Fruit fly (Drosophila melanogaster) whole organism: ENCODE data around the gene CG18581.

Experiments
- CG8478 ChIP-seq: fragments of >200 bp; optimal IDR thresholded peaks from 2 replicates; lab custom pipeline; 2018; ENCODE audit warnings: inconsistent platforms
- Dll ChIP-seq: fragments of >200 bp; optimal IDR thresholded peaks from 2 replicates; lab custom pipeline; 2017
- EcR ChIP-seq, 2 experiments: fragments of >200 bp; optimal IDR thresholded peaks; 2 replicates each; lab custom pipeline; 2017; ENCODE audit warnings: missing biosample characterization in 2 of 2, missing genetic modification characterization in 2 of 2, missing genetic modification reagents in 2 of 2
- pan ChIP-seq: fragments of >200 bp; optimal IDR thresholded peaks from 2 replicates; lab custom pipeline; 2017
- psq ChIP-seq: fragments of >200 bp; optimal IDR thresholded peaks from 2 replicates; lab custom pipeline; 2017
- usp ChIP-seq: fragments of >200 bp; optimal IDR thresholded peaks from 2 replicates; lab custom pipeline; 2017; ENCODE audit warnings: missing biosample characterization, missing genetic modification characterization, mixed read lengths

CG18581 gene

DNA sequence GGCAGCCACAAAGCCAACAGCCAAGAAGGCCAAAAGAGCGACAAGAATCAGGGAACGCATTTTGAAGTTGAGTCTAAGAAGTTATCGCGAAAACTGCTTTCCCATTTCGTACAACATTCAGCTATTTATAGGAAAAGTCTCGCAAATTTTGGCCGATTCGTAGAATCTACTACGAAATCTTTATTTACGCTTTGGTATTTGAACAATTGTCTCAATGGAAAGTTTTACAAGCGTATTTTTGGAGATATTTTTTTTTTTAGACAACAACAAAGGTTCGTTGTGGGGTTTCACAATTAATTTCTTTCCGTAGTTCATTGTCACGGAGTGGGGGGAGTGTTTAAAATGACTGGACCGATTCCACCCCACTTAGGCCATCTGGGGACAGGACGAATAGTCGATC, 697 bp upstream of the CG18581 start, which contains the start of gene CG12310:
Gene CG12310 (minus strand): TSS at position 101 of the 400 bp plus-strand sequence.
- TF ChIP-seq Dll (lab: Kevin White, UChicago) (no peak), pan (no peak), usp (GFP tag; lab: Kevin White, UChicago) (no peak), CG8478 (lab: Kevin White, UChicago) (no peak), psq (no peak), EcR (GFP tag; optimal IDR thresholded peaks at IDR 0.05; lab: Kevin White, UChicago) (no peak)

- no peak for TF ChIP-seq psq
- TF ChIP-seq pan = no peak
- no peak for TF ChIP-seq usp (GFP tag; lab: Kevin White, UChicago)
- no peak for TF ChIP-seq Dll (lab: Kevin White, UChicago)
- no peak for TF ChIP-seq EcR (GFP tag; optimal IDR thresholded peaks at IDR 0.05; lab: Kevin White, UChicago)
- TF ChIP-seq CG8478 (lab: Kevin White, UChicago) = no peak
Observed at dm6 chr3L:15049395-15049794, 614 bp downstream of the CG18581 start, which contains the start of gene CG43678. TSS of gene CG43678 (minus strand) at chr3L:15049495.

DNA sequence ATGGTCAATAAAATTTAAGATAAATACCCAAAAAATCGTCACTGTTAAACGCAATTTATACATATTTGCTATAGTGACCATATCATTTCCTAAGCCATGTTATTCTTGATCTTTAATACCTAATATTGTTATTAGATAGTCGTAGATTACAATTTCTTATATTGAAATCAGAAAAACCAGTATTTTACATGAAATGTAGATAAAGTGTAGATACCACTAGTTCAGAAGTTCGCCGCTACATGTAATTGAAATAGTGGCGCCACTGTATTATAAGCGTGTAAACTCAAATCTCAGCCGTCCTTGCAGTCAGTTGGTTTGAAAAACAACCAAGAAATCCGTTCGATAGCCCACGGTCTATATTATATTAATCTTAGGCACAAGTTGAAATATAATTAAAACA, 1.9 kb downstream of the CG18581 start:
- TF ChIP-seq Dll (lab: Kevin White, UChicago) (no peak), pan (no peak), CG8478 (lab: Kevin White, UChicago) (no peak), psq (no peak), usp (GFP tag; lab: Kevin White, UChicago) (no peak), EcR (GFP tag; optimal IDR thresholded peaks at IDR 0.05; lab: Kevin White, UChicago) (no peak)

DNA sequence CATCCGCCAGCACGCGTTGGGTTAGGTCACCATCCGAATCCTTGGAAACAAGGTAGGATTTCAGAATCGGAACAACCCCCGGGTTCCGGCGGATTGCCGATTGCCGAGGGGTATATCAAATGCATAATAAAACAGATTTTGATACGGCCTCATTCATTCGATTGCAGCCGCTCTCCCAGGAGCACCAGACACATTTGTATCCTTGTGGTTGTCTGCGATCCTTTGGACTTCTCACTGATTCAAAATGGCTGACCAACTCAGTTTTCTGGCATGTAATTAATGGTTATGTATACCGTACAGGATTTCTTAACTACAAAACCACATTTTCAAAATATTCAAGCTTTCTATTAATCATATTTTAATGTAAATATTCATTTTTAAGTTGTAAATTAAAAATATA, 2.4 kb downstream of the CG18581 start:
- TF ChIP-seq CG8478 (lab: Kevin White, UChicago) = no peak
- TF ChIP-seq Dll (lab: Kevin White, UChicago) = no peak
- no peak for TF ChIP-seq usp (GFP tag; lab: Kevin White, UChicago)
- TF ChIP-seq EcR (GFP tag; optimal IDR thresholded peaks at IDR 0.05; lab: Kevin White, UChicago) = no peak
- TF ChIP-seq psq = no peak
- TF ChIP-seq pan = no peak

DNA sequence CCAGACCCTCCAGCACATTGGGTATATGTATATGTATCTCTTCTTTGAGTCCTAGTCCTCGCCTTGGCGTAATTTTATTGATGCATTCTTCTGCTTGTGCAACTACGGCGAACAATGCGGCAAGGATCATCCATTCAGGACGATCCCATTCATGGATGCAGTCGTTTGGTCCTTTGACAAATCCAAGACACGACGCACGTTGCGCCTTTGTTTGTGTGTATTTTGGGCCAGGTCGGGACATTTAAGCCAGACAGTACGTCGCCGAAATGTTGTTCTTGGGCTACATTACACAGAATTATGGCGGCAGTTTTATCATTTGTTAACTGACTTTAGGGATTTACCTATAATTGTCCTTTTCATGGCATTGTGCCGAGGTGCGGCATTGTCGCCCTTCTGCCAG, 4.9 kb downstream of the CG18581 start:
- no peak for TF ChIP-seq EcR (GFP tag; optimal IDR thresholded peaks at IDR 0.05; lab: Kevin White, UChicago)
- no peak for TF ChIP-seq usp (GFP tag; lab: Kevin White, UChicago)
- no peak for TF ChIP-seq pan
- TF ChIP-seq CG8478 (lab: Kevin White, UChicago) = no peak
- TF ChIP-seq Dll (lab: Kevin White, UChicago) = no peak
- no peak for TF ChIP-seq psq

DNA sequence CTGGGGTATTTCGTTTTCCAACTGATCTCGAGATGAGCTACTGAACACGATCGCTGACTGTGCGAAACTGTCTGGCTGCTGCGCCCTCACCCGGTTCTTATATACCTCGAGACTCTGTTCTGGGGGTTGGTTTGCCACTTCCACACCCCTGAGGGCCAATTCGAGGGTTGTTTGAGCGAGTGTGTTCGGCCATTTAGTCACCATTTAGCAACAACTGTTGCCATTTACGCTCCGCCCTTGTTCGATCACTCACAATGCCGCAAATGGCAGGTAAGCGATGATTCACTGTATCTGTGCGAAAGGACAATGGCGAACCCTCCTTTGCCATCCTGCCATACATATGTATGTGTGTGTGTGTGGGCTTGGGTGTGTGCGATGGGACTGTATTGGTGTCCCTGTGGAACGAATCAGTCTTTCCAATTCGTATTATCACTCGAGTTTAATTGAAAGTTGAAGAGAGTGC, 6.1 kb downstream of the CG18581 start, which contains the start of gene ind:
Gene ind (minus strand): TSS at position 51 of the 463 bp plus-strand sequence.
- TF ChIP-seq EcR (GFP tag; optimal IDR thresholded peaks at IDR 0.05; lab: Kevin White, UChicago) = no peak
- no peak for TF ChIP-seq psq
- TF ChIP-seq usp (GFP tag; lab: Kevin White, UChicago) = no peak
- TF ChIP-seq CG8478 (lab: Kevin White, UChicago) = no peak
- no peak for TF ChIP-seq pan
- no peak for TF ChIP-seq Dll (lab: Kevin White, UChicago)

dm6 chr3L:15043465-15043864, 6.5 kb downstream of the CG18581 start:
- TF ChIP-seq Dll (lab: Kevin White, UChicago) (no peak), pan (no peak), EcR (GFP tag; optimal IDR thresholded peaks at IDR 0.05; lab: Kevin White, UChicago) (no peak), CG8478 (lab: Kevin White, UChicago) (no peak), usp (GFP tag; lab: Kevin White, UChicago) (no peak), psq (no peak)

- TF ChIP-seq CG8478 (lab: Kevin White, UChicago) = no peak
Observed at dm6 chr3L:15042470-15042869, 7.5 kb downstream of the CG18581 start, which contains the start of gene Rpn12R. TSS of gene Rpn12R (minus strand) at chr3L:15042570.

- no peak for TF ChIP-seq pan
- no peak for TF ChIP-seq usp (GFP tag; lab: Kevin White, UChicago)
- no peak for TF ChIP-seq CG8478 (lab: Kevin White, UChicago)
- no peak for TF ChIP-seq psq
- TF ChIP-seq Dll (lab: Kevin White, UChicago) = no peak
- TF ChIP-seq EcR (GFP tag; optimal IDR thresholded peaks at IDR 0.05; lab: Kevin White, UChicago) = no peak
Observed at dm6 chr3L:15040329-15040886, 9.6 kb downstream of the CG18581 start.

DNA sequence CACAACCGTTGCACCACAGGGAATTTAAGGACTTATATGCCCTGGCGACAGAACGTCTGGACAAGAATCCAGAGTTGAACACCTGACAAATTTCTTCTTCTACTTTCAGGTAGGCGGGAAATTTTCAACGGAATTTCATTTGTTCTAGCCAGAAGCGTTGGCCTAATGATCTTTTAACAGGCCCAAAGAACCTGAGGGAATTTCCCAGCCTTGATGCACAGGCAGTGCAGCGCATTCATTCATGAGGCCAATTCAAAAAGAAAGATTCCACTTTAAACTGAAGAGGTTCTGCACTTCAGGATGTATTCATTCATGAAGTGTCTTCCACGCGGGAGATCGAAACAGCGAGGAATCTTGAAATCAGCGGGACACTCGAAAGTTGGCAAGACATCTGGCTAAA, 10.5 kb downstream of the CG18581 start:
- TF ChIP-seq usp (GFP tag; lab: Kevin White, UChicago) = no peak
- TF ChIP-seq Dll (lab: Kevin White, UChicago) = no peak
- no peak for TF ChIP-seq pan
- TF ChIP-seq CG8478 (lab: Kevin White, UChicago) = no peak
- no peak for TF ChIP-seq psq
- no peak for TF ChIP-seq EcR (GFP tag; optimal IDR thresholded peaks at IDR 0.05; lab: Kevin White, UChicago)

- TF ChIP-seq EcR (GFP tag; optimal IDR thresholded peaks at IDR 0.05; lab: Kevin White, UChicago) = no peak
- TF ChIP-seq usp (GFP tag; lab: Kevin White, UChicago) = no peak
- no peak for TF ChIP-seq CG8478 (lab: Kevin White, UChicago)
- no peak for TF ChIP-seq pan
- no peak for TF ChIP-seq Dll (lab: Kevin White, UChicago)
- no peak for TF ChIP-seq psq
Observed at dm6 chr3L:15035585-15035984, 14.4 kb downstream of the CG18581 start.

DNA sequence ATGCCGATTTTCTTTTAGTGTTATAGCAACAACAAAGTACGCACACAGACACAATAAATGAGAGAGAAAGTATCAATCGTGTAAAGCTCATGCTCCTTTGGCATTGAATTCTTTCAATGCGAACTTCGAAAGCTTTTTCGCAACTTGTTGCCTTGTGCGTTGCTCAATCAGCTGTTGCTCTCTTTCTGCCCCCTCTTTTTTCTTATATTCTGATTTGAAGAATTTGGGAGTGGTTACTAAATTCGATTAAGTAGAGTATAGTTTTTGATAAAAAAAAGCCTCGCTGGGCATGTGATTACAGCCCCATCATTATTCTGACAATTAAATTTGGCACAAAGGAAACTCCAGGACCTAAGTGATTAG, 15.3 kb downstream of the CG18581 start:
- TF ChIP-seq psq (no peak), EcR (GFP tag; optimal IDR thresholded peaks at IDR 0.05; lab: Kevin White, UChicago) (no peak), CG8478 (lab: Kevin White, UChicago) (no peak), pan (no peak), Dll (lab: Kevin White, UChicago) (no peak), usp (GFP tag; lab: Kevin White, UChicago) (no peak)
